Fruit fly (Drosophila melanogaster) whole organism, larva: ENCODE results near the gene GluRIIB.

Source experiments
- noc ChIP-seq: fragments of 200-800 bp; sonication (Bioruptor generic); optimal IDR thresholded peaks from 3 replicates; lab custom pipeline; 2019; ENCODE audit warnings: missing biosample characterization, mild to moderate bottlenecking, missing genetic modification characterization, moderate library complexity

The GluRIIB gene

DNA sequence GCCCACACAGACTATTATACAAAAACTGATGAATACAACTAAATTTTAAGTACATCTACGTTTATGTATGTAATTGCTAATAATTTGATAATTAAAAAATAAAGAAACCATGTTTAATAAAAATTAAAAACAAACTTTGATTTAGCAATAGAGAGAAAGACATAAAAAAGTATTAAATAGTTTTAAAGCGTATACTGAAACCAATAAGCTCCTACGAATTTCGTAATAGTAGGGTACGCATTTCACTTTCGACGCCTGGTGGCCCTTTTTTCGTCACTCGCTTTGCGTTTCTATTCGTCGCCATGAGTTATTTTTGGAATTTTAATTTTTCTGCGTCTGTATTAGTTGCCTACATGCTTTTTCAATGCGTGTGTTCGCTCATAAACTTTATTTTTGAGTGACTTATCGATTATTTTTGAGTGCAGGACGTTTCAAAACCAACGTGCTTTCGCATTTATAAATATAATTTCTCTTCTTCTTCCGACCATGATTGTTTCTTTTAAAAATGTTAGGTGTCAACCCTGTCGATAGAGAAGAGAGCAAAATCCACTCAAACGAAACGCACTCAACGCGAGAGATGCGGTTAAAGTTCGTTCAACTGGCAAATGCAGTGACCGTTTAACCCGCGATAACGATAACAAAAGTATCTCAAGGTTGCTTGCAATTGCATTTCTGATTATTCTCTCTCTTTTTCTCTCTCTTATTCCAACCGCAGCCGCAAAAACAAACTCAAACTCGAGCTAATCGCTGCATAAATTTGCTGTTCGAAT, 12.4 kb upstream of the GluRIIB start, which contains the start of gene Oscillin:
Gene Oscillin (plus strand): TSS at position 569 of the 770 bp plus-strand sequence.
- no peak for TF ChIP-seq noc (tag; lab: Kevin White, UChicago)

- peak; percentile 23 for TF ChIP-seq noc (tag; lab: Kevin White, UChicago)
Measured at dm6 chr2L:5547288-5547777, 11.8 kb upstream of the GluRIIB start.

DNA sequence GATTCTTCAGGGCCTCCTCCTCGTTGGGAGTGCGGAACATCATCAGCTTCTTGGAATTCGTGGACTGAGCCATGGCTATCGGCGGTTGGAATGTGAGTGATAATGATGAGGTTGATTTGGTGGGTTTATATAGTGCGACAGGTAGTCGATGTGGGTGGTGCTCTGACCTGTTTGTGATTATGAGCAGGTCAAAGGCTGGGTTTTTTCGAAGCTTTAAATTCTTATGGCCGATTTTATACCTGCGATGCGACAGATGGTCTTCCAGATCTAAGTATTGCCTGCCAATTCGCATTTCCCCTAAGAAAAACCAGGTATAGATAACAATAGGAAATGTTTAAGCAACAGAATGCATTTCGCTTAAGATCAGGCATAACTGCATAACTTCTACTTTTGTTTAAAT, 8.4 kb upstream of the GluRIIB start, which contains the start of gene CG14014:
Gene CG14014 (minus strand): TSS at position 101 of the 400 bp plus-strand sequence.
- no peak for TF ChIP-seq noc (tag; lab: Kevin White, UChicago)

DNA sequence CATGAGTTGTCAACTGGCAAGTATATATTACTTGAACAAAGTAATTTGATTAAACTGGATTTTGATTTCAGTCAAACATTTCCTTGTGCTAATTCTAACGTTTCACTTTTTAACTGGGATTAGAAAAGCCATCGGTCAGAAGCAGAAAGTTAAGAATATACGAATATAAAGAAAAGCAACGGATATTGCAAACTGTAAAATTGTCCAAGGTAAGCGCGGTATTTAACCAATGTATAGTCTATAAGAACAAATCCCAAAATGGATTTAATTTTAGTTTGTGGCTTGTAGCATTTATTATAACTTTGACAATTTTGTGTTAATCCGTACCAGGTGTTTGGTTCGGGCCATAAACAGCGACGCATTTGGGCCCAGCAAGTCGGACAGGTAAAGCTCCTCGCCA, 7.6 kb upstream of the GluRIIB start, which contains the start of gene CG18269:
Gene CG18269 (plus strand): TSS at position 301 of the 400 bp plus-strand sequence.
- TF ChIP-seq noc (tag; lab: Kevin White, UChicago): no peak

- TF ChIP-seq noc (tag; lab: Kevin White, UChicago): no peak
Measured at dm6 chr2L:5553750-5554149, 5.4 kb upstream of the GluRIIB start, which contains the start of the genes CG14013 and CG14017. Gene CG14013, minus strand, starts transcription at chr2L:5553850. Gene CG14017, plus strand, starts transcription at chr2L:5553897.

dm6 chr2L:5554818-5555217, 4.3 kb upstream of the GluRIIB start, which contains the start of gene GluRIIA:
Gene GluRIIA, plus strand, starts transcription at chr2L:5555072.
- no peak for TF ChIP-seq noc (tag; lab: Kevin White, UChicago)

DNA sequence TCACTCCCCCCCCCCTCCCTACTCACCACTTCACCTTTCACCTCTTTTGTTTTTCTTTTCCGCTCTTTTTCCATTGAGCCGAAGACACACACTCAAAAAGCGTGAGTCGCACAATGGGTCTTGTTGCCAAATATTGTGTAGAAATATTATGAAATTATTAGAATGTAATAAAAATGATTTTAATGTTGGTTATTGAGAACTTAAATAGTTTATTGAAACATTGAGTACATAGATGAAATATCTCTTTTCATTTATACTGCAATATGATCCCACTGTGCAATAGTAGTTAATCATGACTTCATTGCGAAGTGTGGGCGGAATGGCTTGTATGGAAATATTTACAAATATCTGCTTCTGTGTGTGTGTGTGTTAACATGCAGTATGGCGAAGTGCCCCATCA, 8.0 kb downstream of the GluRIIB start:
- no peak for TF ChIP-seq noc (tag; lab: Kevin White, UChicago)

DNA sequence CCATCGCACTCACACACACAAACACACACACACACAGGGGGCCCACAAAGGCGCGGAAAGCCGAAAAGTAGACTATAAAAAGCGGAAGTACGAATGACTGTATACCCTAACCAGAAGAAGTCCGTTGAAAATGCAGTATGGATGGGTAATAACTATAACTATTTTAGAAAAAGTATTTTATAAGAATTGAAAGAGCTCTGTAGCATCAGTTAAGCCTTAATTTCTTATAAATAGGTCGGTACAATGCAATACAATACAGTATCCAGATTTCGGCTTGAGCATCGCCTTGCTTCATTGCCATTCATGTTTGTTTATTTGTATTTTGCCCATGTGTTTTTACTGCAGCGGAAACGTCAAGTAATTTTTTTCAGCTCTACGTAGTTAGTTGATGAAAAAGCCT, 10.4 kb downstream of the GluRIIB start:
- TF ChIP-seq noc (tag; lab: Kevin White, UChicago): no peak

- TF ChIP-seq noc (tag; lab: Kevin White, UChicago): no peak
Measured at dm6 chr2L:5581016-5581415, 21.9 kb downstream of the GluRIIB start, which contains the start of gene CG14011. Gene CG14011, minus strand, starts transcription at chr2L:5581116.

dm6 chr2L:5588314-5588713, 29.2 kb downstream of the GluRIIB start, which contains the start of gene CG7251:
Gene CG7251, minus strand, starts transcription at chr2L:5588414.
- no peak for TF ChIP-seq noc (tag; lab: Kevin White, UChicago)

DNA sequence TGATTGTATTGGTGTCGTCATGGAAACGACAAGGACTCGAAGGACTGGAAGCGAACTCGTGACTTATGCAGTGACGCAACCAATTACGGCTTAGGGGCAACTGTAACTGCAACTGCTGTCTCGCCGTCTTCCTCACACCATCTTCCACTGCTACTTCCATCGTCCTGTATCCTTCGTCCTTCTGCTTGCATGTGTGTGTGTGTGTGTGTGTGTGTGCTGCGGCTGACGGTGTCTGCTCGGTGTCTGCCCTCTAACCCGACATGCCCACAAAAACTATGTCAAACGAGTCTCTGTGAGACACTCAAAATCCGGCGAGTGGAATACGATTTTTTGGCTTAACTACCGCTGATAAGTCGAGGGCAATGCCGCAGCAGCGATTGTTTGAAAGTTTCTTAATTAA, 34.7 kb downstream of the GluRIIB start:
- no peak for TF ChIP-seq noc (tag; lab: Kevin White, UChicago)

DNA sequence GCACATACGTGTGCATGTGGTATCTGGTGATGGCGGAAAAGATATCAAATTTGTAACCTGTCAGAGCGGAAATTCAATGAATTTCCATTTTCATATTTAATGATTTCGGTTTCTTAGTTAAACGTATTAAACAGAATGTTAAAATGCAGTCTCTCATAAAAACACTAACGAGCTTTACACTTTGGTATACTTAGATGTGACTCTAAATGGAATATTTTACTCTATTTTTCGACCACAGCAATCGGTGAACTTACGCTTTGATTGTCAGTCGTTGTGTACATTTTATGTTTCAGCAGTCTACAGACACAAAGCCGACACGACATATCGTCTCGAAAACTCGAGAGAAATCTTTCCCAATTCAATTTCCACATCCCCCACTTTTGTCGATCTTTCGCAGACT, 37.4 kb downstream of the GluRIIB start, which contains the start of gene CG18266:
Gene CG18266 (plus strand): TSS at position 301 of the 400 bp plus-strand sequence.
- TF ChIP-seq noc (tag; lab: Kevin White, UChicago): no peak

- no peak for TF ChIP-seq noc (tag; lab: Kevin White, UChicago)
Measured at dm6 chr2L:5610108-5610507, 51.0 kb downstream of the GluRIIB start.

dm6 chr2L:5610629-5611028, 51.5 kb downstream of the GluRIIB start:
- no peak for TF ChIP-seq noc (tag; lab: Kevin White, UChicago)
